Fruit fly (Drosophila melanogaster) whole organism: Measurements from ENCODE around the gene dao.

Source experiments
- CG8478 ChIP-seq: fragments of >200 bp; optimal IDR thresholded peaks from 2 replicates; lab custom pipeline; 2018; ENCODE audit warnings: inconsistent platforms
- pan ChIP-seq: fragments of >200 bp; optimal IDR thresholded peaks from 2 replicates; lab custom pipeline; 2017

- TF ChIP-seq pan (lab: Kevin White, UChicago) (no peak), CG8478 (lab: Kevin White, UChicago) (no peak)
Observed at dm6 chr2L:15247614-15248013, 1.1 kb upstream of the dao start, which contains the start of gene ZnT35C.
